Worm (Caenorhabditis elegans): ENCODE data around the gene nex-3.

nex-3 gene

DNA sequence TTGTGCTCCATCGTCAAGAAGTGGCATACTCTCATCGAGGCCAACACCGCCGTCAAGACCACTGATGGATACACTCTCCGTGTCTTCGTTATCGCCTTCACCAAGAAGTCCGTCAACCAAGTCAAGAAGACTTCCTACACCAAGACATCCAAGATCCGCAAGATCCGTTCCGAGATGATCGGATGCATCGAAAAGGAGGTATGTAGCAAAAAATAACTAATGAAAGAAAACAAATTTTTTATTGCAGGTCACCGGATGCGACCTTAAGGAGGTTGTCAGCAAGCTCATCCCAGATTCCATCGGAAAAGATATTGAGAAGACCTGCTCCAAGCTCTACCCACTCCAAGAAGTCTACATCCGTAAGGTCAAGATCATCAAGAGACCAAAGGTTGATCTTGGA lies 34.4 kb downstream of the nex-3 start:
- TF ChIP-seq peb-1 (tag; optimal IDR thresholded peaks at IDR 0.05): no peak
- TF ChIP-seq alr-1 (tag; optimal IDR thresholded peaks at IDR 0.05): no peak
- no peak for TF ChIP-seq nhr-129 (tag; optimal IDR thresholded peaks at IDR 0.05)
- no peak for TF ChIP-seq nhr-23 (tag; optimal IDR thresholded peaks at IDR 0.05)
- no peak for TF ChIP-seq nhr-77 (tag; optimal IDR thresholded peaks at IDR 0.05)
- TF ChIP-seq nhr-10 (tag; optimal IDR thresholded peaks at IDR 0.05): no peak
- TF ChIP-seq nhr-12 (tag; optimal IDR thresholded peaks at IDR 0.05): no peak
- no peak for TF ChIP-seq ztf-1 (GFP tag; conservative IDR thresholded peaks at IDR 0.05)
- no peak for TF ChIP-seq unc-39 (tag; optimal IDR thresholded peaks at IDR 0.05)
- TF ChIP-seq aly-2 (tag; optimal IDR thresholded peaks at IDR 0.05): no peak
- no peak for TF ChIP-seq blmp-1 (tag; optimal IDR thresholded peaks at IDR 0.05; ENCODE audit: insufficient read depth)
- no peak for TF ChIP-seq zag-1 (tag; optimal IDR thresholded peaks at IDR 0.05)
- TF ChIP-seq sma-9 (GFP tag; optimal IDR thresholded peaks at IDR 0.05): no peak
- TF ChIP-seq sma-9 (tag; optimal IDR thresholded peaks at IDR 0.05): no peak
- TF ChIP-seq ztf-11 (tag; optimal IDR thresholded peaks at IDR 0.05): no peak
- TF ChIP-seq dmd-4 (tag; optimal IDR thresholded peaks at IDR 0.05): no peak
- TF ChIP-seq egl-27 (tag; optimal IDR thresholded peaks at IDR 0.05): no peak
- no peak for TF ChIP-seq C34F6.9 (tag; optimal IDR thresholded peaks at IDR 0.05)
- TF ChIP-seq ztf-4 (tag; optimal IDR thresholded peaks at IDR 0.05): no peak
- no peak for TF ChIP-seq nhr-11 (tag; optimal IDR thresholded peaks at IDR 0.05)
- TF ChIP-seq elt-1 (tag; optimal IDR thresholded peaks at IDR 0.05): no peak

DNA sequence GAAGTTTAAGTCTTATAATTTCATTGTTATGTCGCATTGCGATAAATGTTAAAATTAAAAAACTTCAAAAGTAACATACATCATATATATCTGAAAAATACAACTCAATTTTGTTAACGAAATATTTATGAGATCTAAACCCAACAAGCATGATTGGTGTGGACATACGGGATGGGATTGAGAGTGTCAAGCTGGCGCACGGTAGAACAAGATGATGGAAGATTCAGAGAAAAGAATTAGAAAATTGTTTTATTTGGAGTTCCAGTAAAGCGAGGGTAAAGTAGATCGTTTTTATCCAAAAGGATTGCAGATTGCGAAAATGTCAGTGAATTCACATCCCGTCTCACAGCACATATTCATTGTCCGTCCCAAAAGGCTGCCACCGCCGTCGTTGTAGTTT lies 34.9 kb downstream of the nex-3 start:
- TF ChIP-seq elt-1 (tag; optimal IDR thresholded peaks at IDR 0.05) (no peak), nhr-11 (tag; optimal IDR thresholded peaks at IDR 0.05) (no peak), nhr-237 (tag; optimal IDR thresholded peaks at IDR 0.05) (no peak), C34F6.9 (tag; optimal IDR thresholded peaks at IDR 0.05) (no peak), nhr-129 (tag; optimal IDR thresholded peaks at IDR 0.05) (no peak), ceh-16 (tag; optimal IDR thresholded peaks at IDR 0.05) (no peak), sma-9 (GFP tag; optimal IDR thresholded peaks at IDR 0.05) (no peak), sma-9 (tag; optimal IDR thresholded peaks at IDR 0.05) (no peak), gmeb-1 (tag; optimal IDR thresholded peaks at IDR 0.05) (no peak), unc-39 (tag; optimal IDR thresholded peaks at IDR 0.05) (no peak), Y55F3AM.14 (GFP tag; optimal IDR thresholded peaks at IDR 0.05) (no peak), ztf-11 (tag; optimal IDR thresholded peaks at IDR 0.05) (no peak), sem-4 (tag; optimal IDR thresholded peaks at IDR 0.05) (no peak), nhr-23 (tag; optimal IDR thresholded peaks at IDR 0.05) (no peak)

ce11 chrIII:4477472-4477871 lies 35.6 kb downstream of the nex-3 start, which contains the start of gene ins-17:
TSS of gene ins-17 (minus strand) at chrIII:4477572.
- TF ChIP-seq unc-39 (tag; optimal IDR thresholded peaks at IDR 0.05) (no peak), sma-9 (GFP tag; optimal IDR thresholded peaks at IDR 0.05) (no peak), sma-9 (tag; optimal IDR thresholded peaks at IDR 0.05) (no peak), alr-1 (tag; optimal IDR thresholded peaks at IDR 0.05) (no peak), lin-13 (GFP tag; optimal IDR thresholded peaks at IDR 0.05) (no peak), skn-1 (tag; optimal IDR thresholded peaks at IDR 0.05) (no peak), nhr-23 (tag; optimal IDR thresholded peaks at IDR 0.05) (no peak), Y55F3AM.14 (GFP tag; optimal IDR thresholded peaks at IDR 0.05) (no peak), egl-27 (tag; optimal IDR thresholded peaks at IDR 0.05) (no peak), nhr-11 (tag; optimal IDR thresholded peaks at IDR 0.05) (no peak)

ce11 chrIII:4481787-4482186 lies 39.9 kb downstream of the nex-3 start:
- TF ChIP-seq nhr-129 (tag; optimal IDR thresholded peaks at IDR 0.05) (no peak), C34F6.9 (tag; optimal IDR thresholded peaks at IDR 0.05) (no peak), peb-1 (tag; optimal IDR thresholded peaks at IDR 0.05) (no peak), zag-1 (tag; optimal IDR thresholded peaks at IDR 0.05) (no peak), nhr-10 (tag; optimal IDR thresholded peaks at IDR 0.05) (no peak), ama-1 (optimal IDR thresholded peaks at IDR 0.05) (no peak), egl-27 (tag; optimal IDR thresholded peaks at IDR 0.05) (no peak), lin-39 (tag; optimal IDR thresholded peaks at IDR 0.05) (no peak), nhr-77 (tag; optimal IDR thresholded peaks at IDR 0.05) (no peak), nhr-237 (tag; optimal IDR thresholded peaks at IDR 0.05) (no peak), ceh-82 (tag; optimal IDR thresholded peaks at IDR 0.05) (no peak), crh-2 (tag; optimal IDR thresholded peaks at IDR 0.05) (no peak), sma-9 (GFP tag; optimal IDR thresholded peaks at IDR 0.05) (no peak), sma-9 (tag; optimal IDR thresholded peaks at IDR 0.05) (no peak), aly-2 (tag; optimal IDR thresholded peaks at IDR 0.05) (no peak)

ce11 chrIII:4482986-4483385 lies 41.1 kb downstream of the nex-3 start:
- TF ChIP-seq fos-1 (tag; optimal IDR thresholded peaks at IDR 0.05) (no peak), nhr-21 (tag; optimal IDR thresholded peaks at IDR 0.05) (no peak), C34F6.9 (tag; optimal IDR thresholded peaks at IDR 0.05) (no peak), nhr-25 (tag; optimal IDR thresholded peaks at IDR 0.05) (no peak), elt-3 (tag; optimal IDR thresholded peaks at IDR 0.05) (no peak), ZK546.5 (tag; optimal IDR thresholded peaks at IDR 0.05) (no peak), Y55F3AM.14 (GFP tag; optimal IDR thresholded peaks at IDR 0.05) (no peak), nhr-11 (tag; optimal IDR thresholded peaks at IDR 0.05) (no peak), nhr-129 (tag; optimal IDR thresholded peaks at IDR 0.05) (no peak), nhr-23 (tag; optimal IDR thresholded peaks at IDR 0.05) (no peak), skn-1 (tag; optimal IDR thresholded peaks at IDR 0.05) (no peak), peb-1 (tag; optimal IDR thresholded peaks at IDR 0.05) (no peak), nhr-12 (tag; optimal IDR thresholded peaks at IDR 0.05) (no peak)

Measured in whole organism, L2 larva.